Fruit fly (Drosophila melanogaster) whole organism, embryonic: Measurements from ENCODE around the gene CG43088.

Source experiments
- CG11504 ChIP-seq: fragments of 200-800 bp; sonication (Bioruptor generic); optimal IDR thresholded peaks from 3 replicates; lab custom pipeline; 2019; ENCODE audit warnings: missing biosample characterization, mild to moderate bottlenecking, missing genetic modification characterization, moderate library complexity
- CG14014 ChIP-seq: fragments of 200-800 bp; sonication (Bioruptor generic); IDR thresholded peaks from 2 replicates; pipeline ENCODE4 v1.3.6; 2022; ENCODE audit warnings: missing biosample characterization, missing genetic modification characterization
- CG1602 ChIP-seq: fragments of 200-800 bp; sonication (Bioruptor generic); optimal IDR thresholded peaks from 3 replicates; lab custom pipeline; 2016; ENCODE audit warnings: missing biosample characterization, missing genetic modification characterization
- CG17385 ChIP-seq: fragments of 200-800 bp; sonication (Bioruptor generic); optimal IDR thresholded peaks from 3 replicates; lab custom pipeline; 2018; ENCODE audit warnings: missing biosample characterization, mild to moderate bottlenecking, missing genetic modification characterization
- CG18476 ChIP-seq: fragments of 200-800 bp; sonication (Bioruptor generic); optimal IDR thresholded peaks from 2 replicates; lab custom pipeline; 2016; ENCODE audit warnings: missing biosample characterization, mild to moderate bottlenecking, missing genetic modification characterization
- CG18599 ChIP-seq: fragments of 200-800 bp; sonication (Bioruptor generic); optimal IDR thresholded peaks from 3 replicates; lab custom pipeline; 2017; ENCODE audit warnings: missing biosample characterization, missing genetic modification characterization, mild to moderate bottlenecking, moderate library complexity, missing genetic modification reagents
- CG2120 ChIP-seq: fragments of 200-800 bp; sonication (Bioruptor generic); optimal IDR thresholded peaks from 3 replicates; lab custom pipeline; 2016; ENCODE audit warnings: missing biosample characterization, missing genetic modification characterization
- CG2678 ChIP-seq: fragments of 200-800 bp; sonication (Bioruptor generic); optimal IDR thresholded peaks from 3 replicates; lab custom pipeline; 2019; ENCODE audit warnings: missing biosample characterization, mild to moderate bottlenecking, missing genetic modification characterization, moderate library complexity
- CG32772 ChIP-seq: fragments of 200-800 bp; sonication (Bioruptor generic); IDR thresholded peaks from 2 replicates; pipeline ENCODE4 v1.3.6; 2022; ENCODE audit warnings: missing biosample characterization, missing genetic modification characterization
- CG42726 ChIP-seq: fragments of 200-800 bp; sonication (Bioruptor generic); IDR thresholded peaks from 2 replicates; pipeline ENCODE4 v1.3.6; 2022; ENCODE audit warnings: missing biosample characterization, missing genetic modification characterization; ENCODE audit not compliant: partially characterized antibody
- CG7271 ChIP-seq: fragments of 200-800 bp; sonication (Bioruptor generic); optimal IDR thresholded peaks from 2 replicates; lab custom pipeline; 2018; ENCODE audit warnings: missing biosample characterization, mild to moderate bottlenecking, missing genetic modification characterization, moderate library complexity
- CG7839 ChIP-seq: fragments of 200-800 bp; sonication (Bioruptor generic); optimal IDR thresholded peaks from 3 replicates; lab custom pipeline; 2018; ENCODE audit warnings: missing biosample characterization, mild to moderate bottlenecking, missing genetic modification characterization, moderate library complexity
- CG8290 ChIP-seq, 3 experiments: fragments of 200-800 bp; sonication (Bioruptor generic); optimal IDR thresholded peaks; 2 replicates each; lab custom pipeline; 2016 to 2019; ENCODE audit warnings: missing biosample characterization in 3 of 3, missing genetic modification characterization in 3 of 3, mild to moderate bottlenecking in 2 of 3, moderate library complexity in 1 of 3
- CG8388 ChIP-seq: fragments of 200-800 bp; sonication (Bioruptor generic); optimal IDR thresholded peaks from 2 replicates; lab custom pipeline; 2019; ENCODE audit warnings: missing biosample characterization, mild to moderate bottlenecking, missing genetic modification characterization, moderate library complexity
- CG9797 ChIP-seq: fragments of 200-800 bp; sonication (Bioruptor generic); optimal IDR thresholded peaks from 3 replicates; lab custom pipeline; 2018; ENCODE audit warnings: missing biosample characterization, mild to moderate bottlenecking, missing genetic modification characterization
- CoRest ChIP-seq: fragments of 200-800 bp; sonication (Bioruptor generic); optimal IDR thresholded peaks from 3 replicates; lab custom pipeline; 2018; ENCODE audit warnings: missing biosample characterization, mild to moderate bottlenecking, missing genetic modification characterization, moderate library complexity
- Dbx ChIP-seq: fragments of 200-800 bp; sonication (Bioruptor generic); IDR thresholded peaks from 3 replicates; pipeline ENCODE4 v1.3.6; 2022; ENCODE audit warnings: missing biosample characterization, missing genetic modification characterization
- Dip2 ChIP-seq: fragments of 200-800 bp; sonication (Bioruptor generic); IDR thresholded peaks from 2 replicates; pipeline ENCODE4 v1.3.6; 2022; ENCODE audit warnings: missing biosample characterization, missing genetic modification characterization
- Fer1 ChIP-seq: fragments of 200-800 bp; sonication (Bioruptor generic); optimal IDR thresholded peaks from 2 replicates; lab custom pipeline; 2017; ENCODE audit warnings: missing biosample characterization, mild to moderate bottlenecking, missing genetic modification characterization
- Hr51 ChIP-seq, 2 experiments: fragments of 200-800 bp; sonication (Bioruptor generic); optimal IDR thresholded peaks; 2 replicates in 1 of 2; 3 replicates in 1 of 2; lab custom pipeline; 2016 to 2018; ENCODE audit warnings: missing biosample characterization in 2 of 2, missing genetic modification characterization in 2 of 2, mild to moderate bottlenecking in 1 of 2, moderate library complexity in 1 of 2
- Kr ChIP-seq: fragments of 200-800 bp; sonication (Bioruptor generic); optimal IDR thresholded peaks from 2 replicates; lab custom pipeline; 2017; ENCODE audit warnings: missing biosample characterization, mild to moderate bottlenecking, missing genetic modification characterization
- MBD-R2 ChIP-seq: fragments of 200-800 bp; sonication (Bioruptor generic); IDR thresholded peaks from 2 replicates; pipeline ENCODE4 v1.3.6; 2022; ENCODE audit warnings: missing biosample characterization, missing genetic modification characterization
- Med ChIP-seq: fragments of 200-800 bp; sonication (Bioruptor generic); peaks from one replicate; lab custom pipeline; 2016; ENCODE audit warnings: missing biosample characterization, missing genetic modification characterization, mild to moderate bottlenecking, inconsistent platforms, moderate library complexity
- NfI ChIP-seq: fragments of 200-800 bp; sonication (Bioruptor generic); optimal IDR thresholded peaks from 3 replicates; lab custom pipeline; 2018; ENCODE audit warnings: missing biosample characterization, mild to moderate bottlenecking, missing genetic modification characterization, moderate library complexity
- Oli ChIP-seq: fragments of 200-800 bp; sonication (Bioruptor generic); optimal IDR thresholded peaks from 2 replicates; lab custom pipeline; 2018; ENCODE audit warnings: missing biosample characterization, mild to moderate bottlenecking, missing genetic modification characterization, moderate library complexity
- Rfx ChIP-seq: fragments of 200-800 bp; sonication (Bioruptor generic); IDR thresholded peaks from 2 replicates; pipeline ENCODE4 v1.3.6; 2022; ENCODE audit warnings: missing biosample characterization, missing genetic modification characterization
- bbx ChIP-seq: fragments of 200-800 bp; sonication (Bioruptor generic); IDR thresholded peaks from 2 replicates; pipeline ENCODE4 v1.3.6; 2022; ENCODE audit warnings: missing biosample characterization, missing genetic modification characterization; ENCODE audit not compliant: partially characterized antibody
- bowl ChIP-seq: fragments of 200-800 bp; sonication (Bioruptor generic); IDR thresholded peaks from 2 replicates; pipeline ENCODE4 v1.3.6; 2022; ENCODE audit warnings: missing biosample characterization, missing genetic modification characterization
- bsh ChIP-seq, 2 experiments: fragments of 200-800 bp; sonication (Bioruptor generic); optimal IDR thresholded peaks; 2 replicates each; lab custom pipeline; 2017 to 2018; ENCODE audit warnings: mild to moderate bottlenecking in 2 of 2, missing biosample characterization in 2 of 2, missing genetic modification characterization in 2 of 2, moderate library complexity in 1 of 2
- dmrt99B ChIP-seq: fragments of 200-800 bp; sonication (Bioruptor generic); optimal IDR thresholded peaks from 2 replicates; lab custom pipeline; 2018; ENCODE audit warnings: missing biosample characterization, mild to moderate bottlenecking, missing genetic modification characterization, moderate library complexity
- dysf ChIP-seq: fragments of 200-800 bp; sonication (Bioruptor generic); IDR thresholded peaks from 3 replicates; pipeline ENCODE4 v1.3.6; 2022; ENCODE audit warnings: missing biosample characterization, missing genetic modification characterization
- grau ChIP-seq: fragments of 200-800 bp; optimal IDR thresholded peaks from 3 replicates; lab custom pipeline; 2019; ENCODE audit warnings: missing biosample characterization, mild to moderate bottlenecking, missing genetic modification characterization, moderate library complexity
- ind ChIP-seq: fragments of 200-800 bp; sonication (Bioruptor generic); optimal IDR thresholded peaks from 3 replicates; lab custom pipeline; 2016; ENCODE audit warnings: missing biosample characterization, missing genetic modification characterization
- lab ChIP-seq: fragments of 200-800 bp; sonication (Bioruptor generic); optimal IDR thresholded peaks from 3 replicates; lab custom pipeline; 2017; ENCODE audit warnings: missing biosample characterization, missing genetic modification characterization, mild to moderate bottlenecking, moderate library complexity, missing genetic modification reagents
- nerfin-1 ChIP-seq: fragments of 200-800 bp; sonication (Bioruptor generic); optimal IDR thresholded peaks from 3 replicates; lab custom pipeline; 2019; ENCODE audit warnings: missing biosample characterization, mild to moderate bottlenecking, missing genetic modification characterization, moderate library complexity
- nmo ChIP-seq: fragments of 200-800 bp; sonication (Bioruptor generic); optimal IDR thresholded peaks from 2 replicates; lab custom pipeline; 2018; ENCODE audit warnings: missing biosample characterization, mild to moderate bottlenecking, missing genetic modification characterization, moderate library complexity
- odd ChIP-seq: fragments of 200-800 bp; sonication (Bioruptor generic); optimal IDR thresholded peaks from 2 replicates; lab custom pipeline; 2017; ENCODE audit warnings: missing biosample characterization, mild to moderate bottlenecking, missing genetic modification characterization
- pan ChIP-seq, 4 experiments: fragments of >200 bp in 3 of 4; fragments of 200-800 bp in 1 of 4; sonication (Bioruptor generic) in 1 of 4; optimal IDR thresholded peaks in 3 of 4; IDR thresholded peaks in 1 of 4; 2 replicates each; pipeline versions ENCODE4 v1.3.6 to Lab custom; 2017 to 2022; ENCODE audit warnings: missing biosample characterization in 2 of 4, missing genetic modification characterization in 2 of 4, mixed read lengths in 1 of 4
- phol ChIP-seq: fragments of 200-800 bp; sonication (Bioruptor generic); optimal IDR thresholded peaks from 3 replicates; lab custom pipeline; 2018; ENCODE audit warnings: missing biosample characterization, mild to moderate bottlenecking, missing genetic modification characterization, moderate library complexity
- prd ChIP-seq, 3 experiments: fragments of >200 bp in 2 of 3; fragments of 200-800 bp in 1 of 3; sonication (Bioruptor generic) in 1 of 3; optimal IDR thresholded peaks in 2 of 3; IDR thresholded peaks in 1 of 3; 2 replicates in 2 of 3; 3 replicates in 1 of 3; pipeline versions ENCODE4 v1.3.6 to Lab custom; 2017 to 2022; ENCODE audit warnings: missing biosample characterization in 1 of 3, missing genetic modification characterization in 1 of 3
- row ChIP-seq: fragments of 200-800 bp; sonication (Bioruptor generic); IDR thresholded peaks from 3 replicates; pipeline ENCODE4 v1.3.6; 2022; ENCODE audit warnings: missing biosample characterization, missing genetic modification characterization
- sens ChIP-seq: fragments of 200-800 bp; sonication (Bioruptor generic); peaks from one replicate; lab custom pipeline; 2016; ENCODE audit warnings: missing biosample characterization, missing genetic modification characterization
- seq ChIP-seq: fragments of 200-800 bp; sonication (Bioruptor generic); IDR thresholded peaks from 2 replicates; pipeline ENCODE4 v1.3.6; 2022; ENCODE audit warnings: missing biosample characterization, missing genetic modification characterization
- slbo ChIP-seq: fragments of 200-800 bp; sonication (Bioruptor generic); IDR thresholded peaks from 2 replicates; pipeline ENCODE4 v1.3.6; 2022; ENCODE audit warnings: missing biosample characterization, missing genetic modification characterization
- tap ChIP-seq: fragments of 200-800 bp; optimal IDR thresholded peaks from 3 replicates; lab custom pipeline; 2019; ENCODE audit warnings: missing biosample characterization, mild to moderate bottlenecking, missing genetic modification characterization, moderate library complexity
- toy ChIP-seq: fragments of 200-800 bp; sonication (Bioruptor generic); IDR thresholded peaks from 2 replicates; pipeline ENCODE4 v1.3.6; 2022; ENCODE audit warnings: missing biosample characterization, missing genetic modification characterization

The CG43088 gene

DNA sequence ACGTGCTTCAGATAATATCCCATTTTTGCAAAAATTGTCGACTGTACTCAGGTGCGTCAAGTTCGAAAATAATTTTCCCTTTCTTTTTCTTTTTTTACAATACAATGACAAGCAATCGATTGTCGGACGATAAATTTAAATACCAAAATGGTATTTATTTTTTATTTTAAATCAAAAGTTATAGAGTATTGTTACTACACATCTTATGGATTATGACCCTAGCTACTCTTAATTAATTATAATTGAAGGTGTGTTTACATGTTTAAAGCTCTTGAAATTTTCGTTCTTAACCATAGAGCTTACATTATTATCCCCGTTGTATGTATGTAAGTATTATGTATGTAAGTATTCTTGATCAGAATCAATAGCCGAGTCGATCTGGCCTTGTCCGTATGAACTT, 16.7 kb downstream of the CG43088 start, which contains the start of gene hog:
Gene hog (minus strand): TSS at position 101 of the 400 bp plus-strand sequence.
- no peak for TF ChIP-seq CG7271 (tag; lab: Kevin White, UChicago)
- no peak for TF ChIP-seq CG9797 (GFP tag; lab: Kevin White, UChicago)

DNA sequence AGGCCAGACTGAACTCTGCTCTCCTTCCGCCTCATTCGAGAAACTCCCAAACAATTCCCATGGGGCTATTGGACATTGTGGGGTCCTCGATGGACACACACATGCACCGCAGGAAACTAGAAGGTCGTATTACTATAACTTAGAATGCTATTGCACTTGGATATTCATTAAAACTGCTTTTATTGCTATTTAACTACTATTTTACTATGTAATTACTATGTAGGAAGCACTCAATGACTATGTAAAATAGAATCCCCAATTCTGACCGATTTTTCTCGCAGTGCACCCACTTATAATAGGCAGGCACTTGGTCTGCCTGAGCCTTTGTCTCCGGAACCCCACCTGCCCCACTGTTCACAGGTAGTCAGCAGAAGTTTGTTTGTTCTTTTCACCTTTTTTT, 22.9 kb downstream of the CG43088 start:
- TF ChIP-seq Fer1 (peak; percentile 9), dmrt99B (tag; lab: Kevin White, UChicago) (peak; percentile 25), Hr51 (GFP tag; optimal IDR thresholded peaks at IDR 0.05; lab: Kevin White, UChicago) (peak in 1 of 2 experiments; percentile 7), sens (GFP tag; lab: Kevin White, UChicago) (peak; percentile 64), Dbx (peak; percentile 31; the same call in 1 of the 3 replicates), Rfx (GFP tag; lab: Robert Waterston, UW) (0 out of 2 replicates have a peak, but pooled peaks have one; percentile 21), slbo (GFP tag; lab: Robert Waterston, UW) (0 out of 2 replicates have a peak, but pooled peaks have one; percentile 25), CG8290 (GFP tag; optimal IDR thresholded peaks at IDR 0.05; lab: Kevin White, UChicago) (no peak), CG8290 (tag; optimal IDR thresholded peaks at IDR 0.05; lab: Kevin White, UChicago) (peak in 1 of 2 experiments; percentile 24), grau (tag; lab: Kevin White, UChicago) (peak; percentile 7), CG18599 (GFP tag; lab: Kevin White, UChicago) (peak; percentile 58), CG14014 (GFP tag; lab: Robert Waterston, UW) (no peak), CG11504 (peak; percentile 11), bbx (GFP tag; lab: Robert Waterston, UW) (no peak), Dip2 (GFP tag; lab: Robert Waterston, UW) (no peak), row (GFP tag; lab: Robert Waterston, UW) (peak; percentile 41; the same call in 1 of the 3 replicates), lab (peak; percentile 49), dysf (GFP tag; lab: Robert Waterston, UW) (peak; percentile 45; the same call in 1 of the 3 replicates), CG2120 (peak; percentile 24), NfI (peak; percentile 10), bowl (GFP tag; lab: Robert Waterston, UW) (no peak), CG32772 (no peak), Kr (GFP tag; lab: Kevin White, UChicago) (no peak), CG2678 (peak; percentile 26), Med (GFP tag; lab: Kevin White, UChicago) (peak; percentile 71)

DNA sequence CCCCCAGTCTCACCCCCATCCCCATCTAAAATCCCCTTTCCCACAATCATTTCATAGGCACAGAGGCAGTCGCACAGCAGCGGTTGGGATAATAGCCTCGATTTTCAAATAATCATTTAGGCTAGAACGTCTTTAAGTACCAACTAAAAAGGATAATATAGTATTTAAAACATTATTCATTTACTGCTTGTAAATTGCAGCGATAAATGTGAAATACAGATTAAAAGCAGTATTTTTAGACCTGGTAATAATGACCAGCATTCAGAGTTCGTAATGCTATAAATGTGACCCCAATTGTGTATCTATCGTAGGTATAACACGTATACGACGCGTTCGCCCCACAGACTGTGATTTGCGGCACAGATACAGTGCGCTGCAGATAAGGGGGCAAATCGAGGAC, 25.4 kb downstream of the CG43088 start:
- no peak for TF ChIP-seq CG18476 (GFP tag; lab: Kevin White, UChicago)
- 0 out of 2 replicates have a peak, but pooled peaks have one; percentile 10 for TF ChIP-seq seq (GFP tag; lab: Robert Waterston, UW)
- peak; percentile 23 for TF ChIP-seq odd (GFP tag; lab: Kevin White, UChicago)
- TF ChIP-seq pan (optimal IDR thresholded peaks at IDR 0.05; lab: Kevin White, UChicago), result no peak
- peak in 1 of 2 experiments; percentile 38 for TF ChIP-seq pan (GFP tag; optimal IDR thresholded peaks at IDR 0.05 in 1 of 2, IDR thresholded peaks at IDR 0.05 in 1 of 2)
- TF ChIP-seq CoRest (tag; lab: Kevin White, UChicago), result peak; percentile 40
- no peak for TF ChIP-seq CG1602 (GFP tag; lab: Kevin White, UChicago)
- TF ChIP-seq nerfin-1, result peak; percentile 16
- peak; percentile 74 for TF ChIP-seq dmrt99B (tag; lab: Kevin White, UChicago)
- TF ChIP-seq phol (tag; lab: Kevin White, UChicago), result peak; percentile 47
- no peak for TF ChIP-seq ind (GFP tag; lab: Kevin White, UChicago)
- no peak for TF ChIP-seq toy (GFP tag; lab: Robert Waterston, UW)
- no peak for TF ChIP-seq MBD-R2 (GFP tag; lab: Robert Waterston, UW)
- TF ChIP-seq Oli (tag; lab: Kevin White, UChicago), result peak; percentile 40
- TF ChIP-seq tap (tag; lab: Kevin White, UChicago), result peak; percentile 44
- TF ChIP-seq CG7839 (tag; lab: Kevin White, UChicago), result peak; percentile 66
- peak; percentile 21 for TF ChIP-seq CG8388
- peak in 1 of 2 experiments; percentile 54 for TF ChIP-seq bsh (GFP tag; optimal IDR thresholded peaks at IDR 0.05; lab: Kevin White, UChicago)
- peak; percentile 39 for TF ChIP-seq nmo (GFP tag; lab: Kevin White, UChicago)
- peak; percentile 13 for TF ChIP-seq CG17385
- TF ChIP-seq CG42726 (GFP tag; lab: Robert Waterston, UW), result no peak
- TF ChIP-seq prd (optimal IDR thresholded peaks at IDR 0.05; lab: Kevin White, UChicago), result no peak
- TF ChIP-seq prd (GFP tag; IDR thresholded peaks at IDR 0.05; lab: Robert Waterston, UW), result peak; percentile 29; the same call in 1 of the 3 replicates
